Fruit fly (Drosophila melanogaster) whole organism, pupa: ENCODE data around the gene Stt3B.

ENCODE experiments used
- EcR ChIP-seq: fragments of 200-800 bp; sonication (Bioruptor generic); optimal IDR thresholded peaks from 3 replicates; lab custom pipeline; 2019; ENCODE audit warnings: missing biosample characterization, missing genetic modification characterization, mild to moderate bottlenecking, moderate library complexity, missing genetic modification reagents
- Pif1A ChIP-seq: fragments of 200-800 bp; sonication (Bioruptor generic); optimal IDR thresholded peaks from 3 replicates; lab custom pipeline; 2016; ENCODE audit warnings: missing biosample characterization, missing genetic modification characterization

dm6 chr3R:25039028-25039476 lies 30.4 kb downstream of the Stt3B start, which contains the start of the genes Ythdf and bai:
- TF ChIP-seq EcR (GFP tag; lab: Kevin White, UChicago), result no peak
- no peak for TF ChIP-seq Pif1A (GFP tag; lab: Kevin White, UChicago)
